Fruit fly (Drosophila melanogaster): ENCODE data around the gene Tfb4.

DNA sequence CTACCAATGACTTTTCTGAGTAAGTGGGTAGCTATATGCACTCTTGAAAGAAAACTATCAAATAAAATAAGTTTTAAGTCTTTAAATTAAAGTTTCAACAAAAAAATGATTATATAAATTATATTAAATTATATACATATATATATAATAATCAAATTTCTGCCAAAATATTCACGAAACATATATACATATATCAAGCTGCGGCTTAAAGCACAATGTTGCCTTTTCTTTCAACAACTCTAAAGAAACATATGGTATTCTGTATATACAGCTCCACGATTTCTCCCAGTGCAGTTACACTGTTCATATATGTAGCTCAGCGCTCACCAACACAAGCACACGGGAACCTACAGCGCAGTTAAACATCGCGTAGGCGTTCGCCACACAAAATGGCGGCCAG is 15.0 kb downstream of the Tfb4 start:
- TF ChIP-seq CG8478 (optimal IDR thresholded peaks at IDR 0.05) (no peak), CTCF (optimal IDR thresholded peaks at IDR 0.05) (no peak)

Measured in S2 (cell line).